Worm (Caenorhabditis elegans) whole organism, L2 larva: Measurements from ENCODE around the gene cutl-16.

Experiments
- C34F6.9 ChIP-seq: fragments of 150-350 bp; optimal IDR thresholded peaks from 2 replicates; lab custom pipeline; 2014; ENCODE audit warnings: missing biosample characterization, missing genetic modification characterization
- ZK546.5 ChIP-seq: sonication (generic microtip); optimal IDR thresholded peaks from 2 replicates; lab custom pipeline; 2017; ENCODE audit warnings: missing biosample characterization, missing genetic modification characterization
- aly-2 ChIP-seq: fragments of 150-350 bp; optimal IDR thresholded peaks from 2 replicates; lab custom pipeline; 2014; ENCODE audit warnings: missing biosample characterization, missing genetic modification characterization
- egl-27 ChIP-seq: sonication (generic microtip); optimal IDR thresholded peaks from 3 replicates; lab custom pipeline; 2017; ENCODE audit warnings: missing biosample characterization, missing genetic modification reagents, missing genetic modification characterization
- elt-1 ChIP-seq: fragments of 150-350 bp; optimal IDR thresholded peaks from 2 replicates; lab custom pipeline; 2014; ENCODE audit warnings: missing biosample characterization, missing genetic modification characterization
- nhr-11 ChIP-seq: fragments of 150-350 bp; optimal IDR thresholded peaks from 2 replicates; lab custom pipeline; 2014; ENCODE audit warnings: missing biosample characterization, missing genetic modification characterization
- nhr-25 ChIP-seq: fragments of 150-350 bp; sonication (generic microtip); optimal IDR thresholded peaks from 3 replicates; lab custom pipeline; 2014; ENCODE audit warnings: missing biosample characterization, missing genetic modification characterization
- sem-4 ChIP-seq: fragments of 150-350 bp; optimal IDR thresholded peaks from 2 replicates; lab custom pipeline; 2014; ENCODE audit warnings: missing biosample characterization, missing genetic modification reagents, missing genetic modification characterization
- sma-3 ChIP-seq: sonication (generic microtip); optimal IDR thresholded peaks from 2 replicates; lab custom pipeline; 2016; ENCODE audit warnings: missing genetic modification reagents, missing genetic modification characterization, missing compliant biosample characterization
- sma-9 ChIP-seq, 2 experiments: fragments of 150-350 bp in 1 of 2; sonication (generic microtip) in 1 of 2; optimal IDR thresholded peaks; 2 replicates each; lab custom pipeline; 2014 to 2016; ENCODE audit warnings: missing genetic modification characterization in 2 of 2, mild to moderate bottlenecking in 1 of 2, missing biosample characterization in 1 of 2, missing compliant biosample characterization in 1 of 2, missing genetic modification reagents in 1 of 2, moderate library complexity in 1 of 2
- snpc-4 ChIP-seq: fragments of 150-350 bp; optimal IDR thresholded peaks from 2 replicates; lab custom pipeline; 2014; ENCODE audit warnings: missing biosample characterization, missing genetic modification characterization
- ztf-11 ChIP-seq: sonication (generic microtip); optimal IDR thresholded peaks from 2 replicates; lab custom pipeline; 2017; ENCODE audit warnings: missing biosample characterization, missing genetic modification characterization

- peak; percentile 72 for TF ChIP-seq sma-3 (GFP tag; lab: Kevin White, UChicago)
- no peak for TF ChIP-seq aly-2 (tag; lab: Kevin White, UChicago)
- TF ChIP-seq ZK546.5 (tag; lab: Kevin White, UChicago), result peak; percentile 62
- peak; percentile 91 for TF ChIP-seq C34F6.9 (tag; lab: Kevin White, UChicago)
- peak; percentile 78 for TF ChIP-seq sma-9 (GFP tag; optimal IDR thresholded peaks at IDR 0.05; lab: Kevin White, UChicago)
- no peak for TF ChIP-seq sma-9 (tag; optimal IDR thresholded peaks at IDR 0.05; lab: Kevin White, UChicago)
- no peak for TF ChIP-seq ztf-11 (tag; lab: Kevin White, UChicago)
- no peak for TF ChIP-seq elt-1 (tag; lab: Kevin White, UChicago)
- TF ChIP-seq sem-4, result peak; percentile 48
- peak; percentile 75 for TF ChIP-seq snpc-4 (tag; lab: Kevin White, UChicago)
- no peak for TF ChIP-seq nhr-11
- TF ChIP-seq egl-27 (tag; lab: Kevin White, UChicago), result no peak
- TF ChIP-seq nhr-25, result peak; percentile 60
Observed at ce11 chrII:6489711-6490184, 48.5 kb downstream of the cutl-16 start, which contains the start of the genes snr-3 and rsp-5.
